Worm (Caenorhabditis elegans): ENCODE measurements around the gene tyr-6.
A peak's percentile ranks its signal among the peaks of the same experiment; 100 is the strongest.

The tyr-6 gene

DNA sequence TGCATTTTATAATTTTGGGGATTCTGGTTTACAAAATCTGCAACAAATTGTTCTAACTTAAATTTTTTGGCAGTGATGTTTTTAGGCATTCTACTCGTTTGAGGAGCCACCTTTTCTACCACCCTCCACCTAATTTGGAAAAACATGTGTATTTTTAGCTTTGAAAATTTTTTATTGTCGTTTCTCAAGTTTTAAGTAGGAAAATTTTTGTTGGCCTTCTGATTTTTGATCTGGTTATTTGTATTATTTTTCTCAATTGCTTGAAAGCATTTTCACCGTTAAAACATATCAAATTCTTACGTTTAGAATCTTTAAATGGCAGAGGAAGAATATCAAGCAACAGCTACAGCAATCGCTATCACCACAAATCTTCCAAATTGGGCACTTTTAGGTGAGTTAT is 37.5 kb downstream of the tyr-6 start, which contains the start of gene C01G5.7:
TSS of gene C01G5.7 (plus strand) at position 301 of the 400 bp plus-strand sequence.
- TF ChIP-seq nhr-77 (tag; optimal IDR thresholded peaks at IDR 0.05) (no peak), ceh-9 (tag; optimal IDR thresholded peaks at IDR 0.05) (no peak), nhr-12 (tag; optimal IDR thresholded peaks at IDR 0.05) (no peak), snpc-4 (tag; optimal IDR thresholded peaks at IDR 0.05) (no peak), jun-1 (tag; optimal IDR thresholded peaks at IDR 0.05) (no peak), nhr-237 (tag; optimal IDR thresholded peaks at IDR 0.05) (no peak), ceh-82 (tag; optimal IDR thresholded peaks at IDR 0.05) (no peak), eor-1 (tag; optimal IDR thresholded peaks at IDR 0.05) (no peak)

DNA sequence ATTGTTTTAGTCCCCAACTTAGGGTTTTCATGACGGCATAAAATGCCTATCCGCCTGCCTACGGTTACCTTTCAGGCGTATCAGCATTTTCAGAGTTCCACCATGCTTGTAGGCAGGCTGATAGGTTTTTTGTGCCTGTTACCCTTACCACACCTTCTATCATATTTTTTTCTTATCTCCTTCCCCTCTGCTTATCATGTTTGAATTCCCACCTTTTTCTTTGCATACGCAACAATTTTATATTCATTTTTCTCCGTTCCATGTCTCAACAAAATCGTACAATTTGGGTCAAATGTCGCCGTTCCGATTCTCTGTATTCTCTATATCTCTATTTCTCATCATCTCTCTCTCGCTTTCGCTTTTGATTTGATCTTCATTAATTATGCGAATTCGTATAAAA is 39.3 kb downstream of the tyr-6 start, which contains the start of gene C01G5.9:
TSS of gene C01G5.9 (plus strand) at position 301 of the 400 bp plus-strand sequence.
- TF ChIP-seq aly-2 (tag; optimal IDR thresholded peaks at IDR 0.05) (no peak), egl-27 (tag; optimal IDR thresholded peaks at IDR 0.05) (no peak), fkh-2 (tag; optimal IDR thresholded peaks at IDR 0.05) (no peak), nhr-23 (tag; optimal IDR thresholded peaks at IDR 0.05) (peak; percentile 37), lin-15B (tag; optimal IDR thresholded peaks at IDR 0.05) (no peak), egl-5 (tag; optimal IDR thresholded peaks at IDR 0.05) (no peak), nhr-77 (tag; optimal IDR thresholded peaks at IDR 0.05) (no peak), lin-39 (tag; optimal IDR thresholded peaks at IDR 0.05) (no peak), nhr-43 (tag; optimal IDR thresholded peaks at IDR 0.05; ENCODE audit: poor library complexity, severe bottlenecking) (no peak), unc-62 (GFP tag; optimal IDR thresholded peaks at IDR 0.05) (no peak), elt-2 (tag; optimal IDR thresholded peaks at IDR 0.05) (peak; percentile 31), ZK546.5 (tag; optimal IDR thresholded peaks at IDR 0.05) (no peak)

DNA sequence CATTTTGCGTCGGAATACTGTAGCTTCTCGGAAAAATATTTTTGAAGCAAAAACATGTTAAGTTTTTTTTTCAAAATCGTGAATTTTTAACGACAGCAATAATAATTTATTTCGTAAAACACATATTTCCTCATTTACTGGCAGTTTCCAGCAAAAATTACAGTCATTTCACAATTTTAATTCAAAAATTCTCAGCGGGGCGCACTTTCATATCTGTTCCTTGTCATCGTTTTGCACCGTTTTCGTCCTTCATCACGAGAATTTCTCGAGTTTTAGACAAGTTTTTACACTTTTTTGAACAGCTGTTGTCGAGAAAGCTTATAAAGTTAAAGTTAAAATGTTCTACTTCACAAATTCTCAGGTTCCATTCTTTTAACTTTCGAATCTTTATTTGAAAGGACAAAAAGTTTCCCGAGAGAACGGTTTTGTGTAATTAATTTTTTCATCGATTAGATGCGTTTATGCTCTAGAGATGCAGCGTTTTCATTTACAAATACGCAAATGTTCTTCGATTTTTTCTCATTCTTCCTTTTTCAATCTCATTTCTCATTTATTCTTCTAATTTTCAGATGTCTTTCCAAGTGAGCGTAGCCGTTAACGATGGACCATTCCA is 42.1 kb downstream of the tyr-6 start, which contains the start of gene ddi-1:
TSS of gene ddi-1 (plus strand) at position 563 of the 613 bp plus-strand sequence.
- TF ChIP-seq skn-1 (tag; optimal IDR thresholded peaks at IDR 0.05) (peak; percentile 14), snpc-4 (tag; optimal IDR thresholded peaks at IDR 0.05) (peak; percentile 21), lin-15B (tag; optimal IDR thresholded peaks at IDR 0.05) (no peak), fkh-2 (tag; optimal IDR thresholded peaks at IDR 0.05) (no peak)

DNA sequence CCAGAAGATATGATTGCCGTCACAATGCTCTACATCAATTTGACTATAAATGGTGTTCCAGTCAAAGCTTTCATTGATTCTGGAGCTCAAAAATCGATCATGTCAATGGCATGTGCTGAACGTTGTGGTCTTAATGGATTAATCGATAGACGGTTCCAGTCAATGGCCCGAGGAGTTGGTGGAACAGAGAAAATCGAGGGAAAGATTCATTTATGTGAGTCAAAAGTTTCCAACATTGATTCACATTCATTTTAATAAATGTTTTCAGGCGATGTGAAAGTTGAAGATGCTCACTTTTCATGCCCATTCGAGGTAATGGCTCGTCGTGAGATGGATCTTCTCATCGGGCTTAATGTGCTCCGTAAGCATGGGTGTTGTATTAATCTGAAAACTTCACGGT is 43.5 kb downstream of the tyr-6 start:
- TF ChIP-seq elt-2 (tag; optimal IDR thresholded peaks at IDR 0.05) (no peak), nhr-77 (tag; optimal IDR thresholded peaks at IDR 0.05) (no peak)

DNA sequence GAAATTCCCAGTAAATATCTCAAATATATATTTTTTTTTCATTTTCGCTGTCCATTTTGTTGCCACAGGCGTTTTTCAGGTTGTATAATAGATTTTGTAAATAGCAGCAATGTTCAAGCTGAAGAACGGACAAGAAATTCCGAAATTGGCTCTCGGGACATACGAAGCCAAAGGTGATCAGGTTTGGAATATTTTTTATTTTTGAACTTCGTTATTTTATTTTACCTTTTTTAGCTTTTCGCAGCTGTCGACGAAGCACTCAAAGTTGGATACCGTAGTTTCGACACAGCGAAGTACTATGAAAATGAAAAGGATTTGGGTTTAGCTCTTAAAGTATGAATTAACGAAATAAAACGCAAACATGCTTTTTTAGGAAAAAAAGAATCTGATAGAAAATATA is 44.2 kb downstream of the tyr-6 start, which contains the start of gene C01G5.5:
TSS of gene C01G5.5 (plus strand) at position 80 of the 400 bp plus-strand sequence.
- TF ChIP-seq mdl-1 (tag; optimal IDR thresholded peaks at IDR 0.05), result no peak
- TF ChIP-seq hmg-11 (tag; optimal IDR thresholded peaks at IDR 0.05), result no peak
- TF ChIP-seq R02D3.7 (tag; optimal IDR thresholded peaks at IDR 0.05), result no peak
- TF ChIP-seq ama-1 (optimal IDR thresholded peaks at IDR 0.05), result no peak
- no peak for TF ChIP-seq lsy-12 (tag; optimal IDR thresholded peaks at IDR 0.05)
- TF ChIP-seq aly-2 (tag; optimal IDR thresholded peaks at IDR 0.05), result no peak
- no peak for TF ChIP-seq unc-62 (GFP tag; optimal IDR thresholded peaks at IDR 0.05)
- no peak for TF ChIP-seq fkh-2 (tag; optimal IDR thresholded peaks at IDR 0.05)
- no peak for TF ChIP-seq eor-1 (tag; optimal IDR thresholded peaks at IDR 0.05)
- TF ChIP-seq nhr-76 (tag; optimal IDR thresholded peaks at IDR 0.05), result no peak
- TF ChIP-seq snpc-4 (tag; optimal IDR thresholded peaks at IDR 0.05), result no peak
- no peak for TF ChIP-seq ztf-11 (tag; optimal IDR thresholded peaks at IDR 0.05)
- TF ChIP-seq egl-5 (tag; optimal IDR thresholded peaks at IDR 0.05), result no peak
- no peak for TF ChIP-seq ZK546.5 (tag; optimal IDR thresholded peaks at IDR 0.05)

DNA sequence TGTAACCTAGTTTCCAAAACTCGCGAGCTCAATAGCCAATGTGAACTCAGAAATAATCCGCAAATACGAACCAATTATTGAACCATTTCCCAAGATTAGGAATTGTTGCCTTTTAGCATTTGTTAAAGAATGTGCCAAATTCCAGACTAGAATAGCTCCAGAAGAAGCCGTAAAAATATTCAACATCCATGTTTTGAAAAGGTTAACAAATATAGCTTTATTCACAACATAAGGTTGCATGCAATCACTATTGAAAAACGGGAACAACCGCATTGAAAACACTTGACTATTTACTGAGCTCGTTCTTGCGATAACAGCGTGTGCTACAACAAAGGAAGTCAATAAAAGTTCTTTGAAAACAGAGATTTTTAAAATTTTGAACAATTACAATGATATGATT is 46.2 kb downstream of the tyr-6 start:
- TF ChIP-seq eor-1 (tag; optimal IDR thresholded peaks at IDR 0.05) (no peak), ceh-82 (tag; optimal IDR thresholded peaks at IDR 0.05) (no peak), daf-12 (tag; optimal IDR thresholded peaks at IDR 0.05) (no peak), mdl-1 (tag; optimal IDR thresholded peaks at IDR 0.05) (no peak), elt-2 (tag; optimal IDR thresholded peaks at IDR 0.05) (no peak), elt-3 (tag; optimal IDR thresholded peaks at IDR 0.05) (no peak), tbx-2 (tag; optimal IDR thresholded peaks at IDR 0.05) (no peak), unc-39 (tag; optimal IDR thresholded peaks at IDR 0.05) (no peak), nhr-43 (tag; optimal IDR thresholded peaks at IDR 0.05; ENCODE audit: poor library complexity, severe bottlenecking) (no peak), nfya-1 (tag; optimal IDR thresholded peaks at IDR 0.05; ENCODE audit: insufficient read depth) (no peak), ztf-11 (tag; optimal IDR thresholded peaks at IDR 0.05) (no peak), ama-1 (optimal IDR thresholded peaks at IDR 0.05) (no peak), ZK546.5 (tag; optimal IDR thresholded peaks at IDR 0.05) (no peak), R02D3.7 (tag; optimal IDR thresholded peaks at IDR 0.05) (no peak), ceh-16 (tag; optimal IDR thresholded peaks at IDR 0.05) (no peak), nhr-25 (tag; optimal IDR thresholded peaks at IDR 0.05) (no peak)

All from whole organism, L3 larva.